Worm (Caenorhabditis elegans) whole organism, young adult: Measurements from ENCODE around the gene T02H6.5.

ENCODE experiments used
- B0261.1 ChIP-seq: sonication (generic microtip); optimal IDR thresholded peaks from 2 replicates; lab custom pipeline; 2016; ENCODE audit warnings: mild to moderate bottlenecking, missing genetic modification characterization, moderate library complexity, missing compliant biosample characterization
- Y53F4B.3 ChIP-seq: fragments of 200-800 bp; sonication (Bioruptor generic); IDR thresholded peaks from 2 replicates; pipeline ENCODE4 v1.3.6; 2022; ENCODE audit warnings: missing genetic modification reagents, missing genetic modification characterization, missing compliant biosample characterization
- Y53G8AR.9 ChIP-seq: fragments of 200-800 bp; sonication (Bioruptor generic); conservative IDR thresholded peaks from 2 replicates; pipeline ENCODE4 v1.3.6; 2022; ENCODE audit warnings: missing genetic modification reagents, missing genetic modification characterization, missing compliant biosample characterization
- akir-1 ChIP-seq: fragments of 200-800 bp; sonication (Bioruptor generic); optimal IDR thresholded peaks from 2 replicates; lab custom pipeline; 2018; ENCODE audit warnings: mild to moderate bottlenecking, missing genetic modification characterization, moderate library complexity, missing compliant biosample characterization
- ama-1 ChIP-seq, 3 experiments: fragments of 150-350 bp in 1 of 3; sonication (generic microtip) in 2 of 3; optimal IDR thresholded peaks; 2 replicates each; lab custom pipeline; 2014 to 2018; ENCODE audit warnings: missing biosample characterization in 2 of 3, missing genetic modification characterization in 2 of 3, missing genetic modification reagents in 2 of 3
- cebp-1 ChIP-seq, 2 experiments: fragments of 200-800 bp in 1 of 2; sonication (Bioruptor generic) in 1 of 2; sonication (generic microtip) in 1 of 2; IDR thresholded peaks in 1 of 2; optimal IDR thresholded peaks in 1 of 2; 2 replicates each; pipeline versions ENCODE4 v1.3.6 to Lab custom; 2017 to 2022; ENCODE audit warnings: missing compliant biosample characterization in 2 of 2, missing genetic modification characterization in 2 of 2, mild to moderate bottlenecking in 1 of 2, missing genetic modification reagents in 1 of 2, moderate library complexity in 1 of 2
- let-607 ChIP-seq, 2 experiments: fragments of 200-800 bp in 1 of 2; sonication (Bioruptor generic) in 1 of 2; sonication (generic microtip) in 1 of 2; optimal IDR thresholded peaks; 2 replicates each; lab custom pipeline; 2016 to 2018; ENCODE audit warnings: mild to moderate bottlenecking in 2 of 2, missing compliant biosample characterization in 2 of 2, missing genetic modification characterization in 2 of 2, moderate library complexity in 2 of 2, missing genotype in 1 of 2
- lin-26 ChIP-seq: fragments of 200-800 bp; sonication (Bioruptor generic); IDR thresholded peaks from 2 replicates; pipeline ENCODE4 v1.3.6; 2022; ENCODE audit warnings: missing genetic modification reagents, missing genetic modification characterization, missing compliant biosample characterization
- pha-4 ChIP-seq: fragments of 150-350 bp; sonication (generic microtip); optimal IDR thresholded peaks from 2 replicates; lab custom pipeline; 2014; ENCODE audit warnings: missing biosample characterization, missing genetic modification reagents, missing genetic modification characterization
- snpc-4 ChIP-seq, 5 experiments: fragments of 150-350 bp in 1 of 5; sonication (generic microtip) in 4 of 5; optimal IDR thresholded peaks; 2 replicates each; lab custom pipeline; 2014 to 2018; ENCODE audit warnings: missing genetic modification characterization in 5 of 5, missing biosample characterization in 3 of 5, antibody characterized with exemption in 2 of 5, mild to moderate bottlenecking in 2 of 5, missing compliant biosample characterization in 2 of 5, missing genotype in 2 of 5, moderate library complexity in 2 of 5, missing genetic modification reagents in 1 of 5
- zfh-2 ChIP-seq: fragments of 200-800 bp; sonication (Bioruptor generic); conservative IDR thresholded peaks from 2 replicates; pipeline ENCODE4 v1.3.6; 2022; ENCODE audit warnings: missing genetic modification reagents, missing genetic modification characterization, missing compliant biosample characterization
- ztf-3 ChIP-seq: fragments of 200-800 bp; sonication (Bioruptor generic); optimal IDR thresholded peaks from 2 replicates; lab custom pipeline; 2018; ENCODE audit warnings: mild to moderate bottlenecking, missing genetic modification characterization, missing compliant biosample characterization

DNA sequence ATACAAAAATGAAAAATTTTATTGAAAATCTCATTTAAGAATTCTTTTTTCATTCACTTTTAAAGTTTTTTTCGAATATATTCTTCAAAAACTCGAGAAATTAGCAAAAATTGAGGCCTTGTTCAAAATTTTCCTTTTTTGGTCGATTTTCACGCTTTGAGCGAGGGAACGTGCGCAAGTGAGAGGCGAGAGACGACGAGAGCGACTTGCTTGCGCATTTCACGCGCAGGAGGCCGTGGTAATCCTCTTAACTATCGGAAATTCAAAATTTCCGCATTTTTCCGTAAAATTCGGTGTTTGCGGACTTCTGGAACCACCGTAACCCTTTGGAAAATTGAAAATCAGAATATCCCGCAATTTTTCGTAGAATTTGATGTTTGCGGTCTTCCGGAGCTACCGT, 45.0 kb downstream of the T02H6.5 start:
- TF ChIP-seq let-607 (tag; optimal IDR thresholded peaks at IDR 0.05; lab: Kevin White, UChicago): no peak
- TF ChIP-seq Y53F4B.3 (GFP tag; lab: Robert Waterston, UW): no peak
- no peak for TF ChIP-seq pha-4
- TF ChIP-seq zfh-2 (GFP tag; lab: Robert Waterston, UW): no peak
- TF ChIP-seq ama-1 (optimal IDR thresholded peaks at IDR 0.05; lab: Kevin White, UChicago): no peak
- no peak for TF ChIP-seq ama-1 (GFP tag; optimal IDR thresholded peaks at IDR 0.05; lab: Kevin White, UChicago)
- TF ChIP-seq lin-26: no peak
- TF ChIP-seq cebp-1 (GFP tag; IDR thresholded peaks at IDR 0.05; lab: Robert Waterston, UW): no peak
- no peak for TF ChIP-seq cebp-1 (tag; optimal IDR thresholded peaks at IDR 0.05; lab: Kevin White, UChicago)
- no peak for TF ChIP-seq snpc-4 (GFP tag; optimal IDR thresholded peaks at IDR 0.05; lab: Kevin White, UChicago)
- no peak for TF ChIP-seq snpc-4 (tag; optimal IDR thresholded peaks at IDR 0.05; lab: Kevin White, UChicago)
- no peak for TF ChIP-seq Y53G8AR.9 (GFP tag; lab: Robert Waterston, UW)
- no peak for TF ChIP-seq B0261.1
- no peak for TF ChIP-seq ztf-3 (GFP tag; lab: Kevin White, UChicago)
- TF ChIP-seq akir-1 (GFP tag; lab: Kevin White, UChicago): no peak
